Fruit fly (Drosophila melanogaster): ENCODE results near the gene CG9686.

The CG9686 gene

dm6 chrX:9889686-9890085 is 10.0 kb downstream of the CG9686 start:
- no peak for TF ChIP-seq CG17801 (GFP tag; optimal IDR thresholded peaks at IDR 0.05; ENCODE audit: partially characterized antibody)

dm6 chrX:9892834-9893233 is 13.2 kb downstream of the CG9686 start:
- peak; percentile 20 for TF ChIP-seq CG17801 (GFP tag; optimal IDR thresholded peaks at IDR 0.05; ENCODE audit: partially characterized antibody)

dm6 chrX:9897599-9897998 is 17.9 kb downstream of the CG9686 start:
- TF ChIP-seq CG17801 (GFP tag; optimal IDR thresholded peaks at IDR 0.05; ENCODE audit: partially characterized antibody) = no peak

dm6 chrX:9899535-9900179 is 20.0 kb downstream of the CG9686 start, which contains the start of gene CG15249:
Gene CG15249 (minus strand): TSS chrX:9899585.
- no peak for TF ChIP-seq CG17801 (GFP tag; optimal IDR thresholded peaks at IDR 0.05; ENCODE audit: partially characterized antibody)

- no peak for TF ChIP-seq CG17801 (GFP tag; optimal IDR thresholded peaks at IDR 0.05; ENCODE audit: partially characterized antibody)
Observed at dm6 chrX:9909384-9909783, 29.7 kb downstream of the CG9686 start.

- TF ChIP-seq CG17801 (GFP tag; optimal IDR thresholded peaks at IDR 0.05; ENCODE audit: partially characterized antibody) = no peak
Observed at dm6 chrX:9911026-9911425, 31.4 kb downstream of the CG9686 start, which contains the start of gene CG1986. Gene CG1986 (minus strand): TSS chrX:9911126.

- no peak for TF ChIP-seq CG17801 (GFP tag; optimal IDR thresholded peaks at IDR 0.05; ENCODE audit: partially characterized antibody)
Observed at dm6 chrX:9911751-9912150, 32.1 kb downstream of the CG9686 start.
